Fruit fly (Drosophila melanogaster) whole organism, embryonic: ENCODE data around the gene Spt7.

ENCODE experiments used
- ATbp ChIP-seq: fragments of 200-800 bp; sonication (Bioruptor generic); optimal IDR thresholded peaks from 2 replicates; lab custom pipeline; 2017; ENCODE audit warnings: missing biosample characterization, mild to moderate bottlenecking, missing genetic modification characterization, missing genetic modification reagents
- Antp ChIP-seq: fragments of 200-800 bp; sonication (Bioruptor generic); optimal IDR thresholded peaks from 3 replicates; lab custom pipeline; 2016; ENCODE audit warnings: missing biosample characterization, missing genetic modification characterization
- Atf6 ChIP-seq: fragments of 200-800 bp; sonication (Bioruptor generic); IDR thresholded peaks from 2 replicates; pipeline ENCODE4 v1.3.6; 2022; ENCODE audit warnings: missing biosample characterization, missing genetic modification characterization
- CG10267 ChIP-seq: fragments of 200-800 bp; sonication (Bioruptor generic); optimal IDR thresholded peaks from 2 replicates; lab custom pipeline; 2018; ENCODE audit warnings: missing biosample characterization, mild to moderate bottlenecking, missing genetic modification characterization, moderate library complexity
- CG10321 ChIP-seq: fragments of 200-800 bp; sonication (Bioruptor generic); IDR thresholded peaks from 2 replicates; pipeline ENCODE4 v1.3.6; 2022; ENCODE audit warnings: missing biosample characterization, missing genetic modification characterization
- CG11085 ChIP-seq: fragments of 200-800 bp; sonication (Bioruptor generic); IDR thresholded peaks from 2 replicates; pipeline ENCODE4 v1.3.6; 2022; ENCODE audit warnings: missing biosample characterization, missing genetic modification characterization
- CG14860 ChIP-seq: fragments of 200-800 bp; sonication (Bioruptor generic); IDR thresholded peaks from 3 replicates; pipeline ENCODE4 v1.3.6; 2022; ENCODE audit warnings: missing biosample characterization, missing genetic modification characterization; ENCODE audit not compliant: partially characterized antibody
- CG15479 ChIP-seq: fragments of 200-800 bp; sonication (Bioruptor generic); optimal IDR thresholded peaks from 3 replicates; lab custom pipeline; 2019; ENCODE audit warnings: missing biosample characterization, mild to moderate bottlenecking, missing genetic modification characterization, moderate library complexity
- CG1602 ChIP-seq: fragments of 200-800 bp; sonication (Bioruptor generic); optimal IDR thresholded peaks from 3 replicates; lab custom pipeline; 2016; ENCODE audit warnings: missing biosample characterization, missing genetic modification characterization
- CG1603 ChIP-seq: fragments of 200-800 bp; sonication (Bioruptor generic); optimal IDR thresholded peaks from 2 replicates; lab custom pipeline; 2019; ENCODE audit warnings: missing biosample characterization, mild to moderate bottlenecking, missing genetic modification characterization, moderate library complexity
- CG17385 ChIP-seq: fragments of 200-800 bp; sonication (Bioruptor generic); optimal IDR thresholded peaks from 3 replicates; lab custom pipeline; 2018; ENCODE audit warnings: missing biosample characterization, mild to moderate bottlenecking, missing genetic modification characterization
- CG1832 ChIP-seq: fragments of 200-800 bp; sonication (Bioruptor generic); optimal IDR thresholded peaks from 2 replicates; lab custom pipeline; 2017; ENCODE audit warnings: missing biosample characterization, mild to moderate bottlenecking, missing genetic modification characterization, inconsistent platforms
- CG2712 ChIP-seq: fragments of 200-800 bp; optimal IDR thresholded peaks from 3 replicates; lab custom pipeline; 2019; ENCODE audit warnings: missing biosample characterization, mild to moderate bottlenecking, missing genetic modification characterization, moderate library complexity
- CG30403 ChIP-seq: fragments of 200-800 bp; sonication (Bioruptor generic); optimal IDR thresholded peaks from 3 replicates; lab custom pipeline; 2016; ENCODE audit warnings: missing biosample characterization, missing genetic modification characterization
- CG9437 ChIP-seq: fragments of 200-800 bp; sonication (Bioruptor generic); optimal IDR thresholded peaks from 2 replicates; lab custom pipeline; 2018; ENCODE audit warnings: missing biosample characterization, mild to moderate bottlenecking, missing genetic modification characterization
- Dref ChIP-seq: fragments of 200-800 bp; sonication (Bioruptor generic); IDR thresholded peaks from 2 replicates; pipeline ENCODE4 v1.3.6; 2022; ENCODE audit warnings: missing biosample characterization, missing genetic modification characterization
- Ets65A ChIP-seq: fragments of 200-800 bp; sonication (Bioruptor generic); peaks from one replicate; lab custom pipeline; 2016; ENCODE audit warnings: missing biosample characterization, missing genetic modification characterization
- Hr78 ChIP-seq, 2 experiments: fragments of 200-800 bp in 1 of 2; fragments of >200 bp in 1 of 2; sonication (Bioruptor generic) in 1 of 2; optimal IDR thresholded peaks; 2 replicates each; lab custom pipeline; 2017 to 2019; ENCODE audit warnings: missing biosample characterization in 2 of 2, missing genetic modification characterization in 2 of 2, mild to moderate bottlenecking in 1 of 2, moderate library complexity in 1 of 2
- Kr ChIP-seq: fragments of 200-800 bp; sonication (Bioruptor generic); optimal IDR thresholded peaks from 2 replicates; lab custom pipeline; 2017; ENCODE audit warnings: missing biosample characterization, mild to moderate bottlenecking, missing genetic modification characterization
- Lhr ChIP-seq: fragments of 200-800 bp; sonication (Bioruptor generic); optimal IDR thresholded peaks from 3 replicates; lab custom pipeline; 2017; ENCODE audit warnings: mild to moderate bottlenecking, missing biosample characterization, missing genetic modification reagents, missing genetic modification characterization
- NFAT ChIP-seq: fragments of 200-800 bp; sonication (Bioruptor generic); IDR thresholded peaks from 2 replicates; pipeline ENCODE4 v1.3.6; 2022; ENCODE audit warnings: missing biosample characterization, missing genetic modification characterization
- Nf-YB ChIP-seq: fragments of 200-800 bp; sonication (Bioruptor generic); optimal IDR thresholded peaks from 3 replicates; lab custom pipeline; 2019; ENCODE audit warnings: missing biosample characterization, mild to moderate bottlenecking, missing genetic modification characterization, moderate library complexity
- Nf-YC ChIP-seq: fragments of 200-800 bp; optimal IDR thresholded peaks from 3 replicates; lab custom pipeline; 2019; ENCODE audit warnings: missing biosample characterization, mild to moderate bottlenecking, missing genetic modification characterization, moderate library complexity
- Taf1 ChIP-seq: fragments of 200-800 bp; sonication (Bioruptor generic); IDR thresholded peaks from 2 replicates; pipeline ENCODE4 v1.3.6; 2022; ENCODE audit warnings: missing biosample characterization, missing genetic modification characterization
- Trl ChIP-seq, 3 experiments: fragments of >200 bp in 2 of 3; fragments of 200-800 bp in 1 of 3; sonication (Bioruptor generic) in 1 of 3; optimal IDR thresholded peaks; 2 replicates in 1 of 3; 3 replicates in 2 of 3; lab custom pipeline; 2016 to 2017; ENCODE audit warnings: missing biosample characterization in 1 of 3, missing genetic modification characterization in 1 of 3
- Vsx1 ChIP-seq: fragments of 200-800 bp; sonication (Bioruptor generic); optimal IDR thresholded peaks from 2 replicates; lab custom pipeline; 2017; ENCODE audit warnings: missing biosample characterization, mild to moderate bottlenecking, missing genetic modification characterization, missing genetic modification reagents
- Xrp1 ChIP-seq: fragments of 200-800 bp; sonication (Bioruptor generic); IDR thresholded peaks from 2 replicates; pipeline ENCODE4 v1.3.6; 2022; ENCODE audit warnings: missing biosample characterization, missing genetic modification characterization
- btn ChIP-seq: fragments of 200-800 bp; sonication (Bioruptor generic); optimal IDR thresholded peaks from 2 replicates; lab custom pipeline; 2016; ENCODE audit warnings: missing biosample characterization, missing genetic modification characterization
- cad ChIP-seq: fragments of >200 bp; optimal IDR thresholded peaks from 2 replicates; lab custom pipeline; 2017; ENCODE audit warnings: missing biosample characterization, missing genetic modification characterization
- dmrt11E ChIP-seq: fragments of 200-800 bp; sonication (Bioruptor generic); optimal IDR thresholded peaks from 3 replicates; lab custom pipeline; 2018; ENCODE audit warnings: missing biosample characterization, mild to moderate bottlenecking, missing genetic modification characterization, moderate library complexity
- gem ChIP-seq: fragments of 200-800 bp; sonication (Bioruptor generic); optimal IDR thresholded peaks from 2 replicates; lab custom pipeline; 2019; ENCODE audit warnings: missing biosample characterization, mild to moderate bottlenecking, missing genetic modification characterization, moderate library complexity
- h ChIP-seq: fragments of >200 bp; optimal IDR thresholded peaks from 2 replicates; lab custom pipeline; 2017
- ken ChIP-seq: fragments of 200-800 bp; sonication (Bioruptor generic); IDR thresholded peaks from 3 replicates; pipeline ENCODE4 v1.3.6; 2022; ENCODE audit warnings: missing biosample characterization, missing genetic modification characterization
- pho ChIP-seq: fragments of 200-800 bp; sonication (Bioruptor generic); optimal IDR thresholded peaks from 2 replicates; lab custom pipeline; 2016; ENCODE audit warnings: missing biosample characterization, missing genetic modification characterization
- scrt ChIP-seq: fragments of 200-800 bp; sonication (Bioruptor generic); optimal IDR thresholded peaks from 2 replicates; lab custom pipeline; 2018; ENCODE audit warnings: missing biosample characterization, mild to moderate bottlenecking, missing genetic modification characterization, moderate library complexity
- sens ChIP-seq: fragments of 200-800 bp; sonication (Bioruptor generic); peaks from one replicate; lab custom pipeline; 2016; ENCODE audit warnings: missing biosample characterization, missing genetic modification characterization
- sqz ChIP-seq: fragments of 200-800 bp; sonication (Bioruptor generic); optimal IDR thresholded peaks from 3 replicates; lab custom pipeline; 2018; ENCODE audit warnings: missing biosample characterization, mild to moderate bottlenecking, missing genetic modification characterization
- stc ChIP-seq: fragments of 200-800 bp; sonication (Bioruptor generic); IDR thresholded peaks from 2 replicates; pipeline ENCODE4 v1.3.6; 2022; ENCODE audit warnings: missing biosample characterization, missing genetic modification characterization
- tll ChIP-seq, 2 experiments: fragments of 200-800 bp in 1 of 2; fragments of >200 bp in 1 of 2; sonication (Bioruptor generic) in 1 of 2; optimal IDR thresholded peaks; 2 replicates each; lab custom pipeline; 2017 to 2019; ENCODE audit warnings: missing biosample characterization in 2 of 2, missing genetic modification characterization in 2 of 2, mild to moderate bottlenecking in 1 of 2, moderate library complexity in 1 of 2
- tna ChIP-seq: fragments of 200-800 bp; sonication (Bioruptor generic); IDR thresholded peaks from 2 replicates; pipeline ENCODE4 v1.3.6; 2022; ENCODE audit warnings: missing biosample characterization, missing genetic modification characterization; ENCODE audit not compliant: partially characterized antibody
- twi ChIP-seq: fragments of 200-800 bp; optimal IDR thresholded peaks from 2 replicates; lab custom pipeline; 2019; ENCODE audit warnings: missing biosample characterization, mild to moderate bottlenecking, missing genetic modification characterization, moderate library complexity
- zen ChIP-seq: fragments of 200-800 bp; sonication (Bioruptor generic); optimal IDR thresholded peaks from 3 replicates; lab custom pipeline; 2018; ENCODE audit warnings: missing biosample characterization, mild to moderate bottlenecking, missing genetic modification characterization, moderate library complexity

The Spt7 gene

dm6 chrX:17812193-17812592 lies 38.1 kb upstream of the Spt7 start:
- TF ChIP-seq CG10321 (GFP tag; lab: Robert Waterston, UW) (no peak), Lhr (GFP tag; lab: Kevin White, UChicago) (no peak), CG9437 (no peak), CG14860 (GFP tag; lab: Robert Waterston, UW) (no peak), CG11085 (GFP tag; lab: Robert Waterston, UW) (no peak), ken (GFP tag; lab: Robert Waterston, UW) (no peak), twi (tag; lab: Kevin White, UChicago) (no peak), CG30403 (GFP tag; lab: Kevin White, UChicago) (no peak), Dref (GFP tag; lab: Robert Waterston, UW) (no peak), CG10267 (no peak), Taf1 (no peak), Kr (GFP tag; lab: Kevin White, UChicago) (peak; percentile 50), Ets65A (GFP tag; lab: Kevin White, UChicago) (peak; percentile 61), NFAT (GFP tag; lab: Robert Waterston, UW) (no peak), CG17385 (GFP tag; lab: Kevin White, UChicago) (no peak), Trl (optimal IDR thresholded peaks at IDR 0.05; lab: Kevin White, UChicago) (peak; percentile 29 to 38), Trl (GFP tag; optimal IDR thresholded peaks at IDR 0.05; lab: Kevin White, UChicago) (no peak), CG1832 (GFP tag; lab: Kevin White, UChicago) (peak; percentile 37), Nf-YB (peak; percentile 23), ATbp (GFP tag; lab: Kevin White, UChicago) (no peak), Nf-YC (tag; lab: Kevin White, UChicago) (peak; percentile 83), Atf6 (GFP tag; lab: Robert Waterston, UW) (no peak), Vsx1 (GFP tag; lab: Kevin White, UChicago) (no peak), Xrp1 (GFP tag; lab: Robert Waterston, UW) (no peak), pho (GFP tag; lab: Kevin White, UChicago) (no peak), CG1602 (no peak)

dm6 chrX:17814783-17815182 lies 35.5 kb upstream of the Spt7 start:
- peak; percentile 6 for TF ChIP-seq CG1603
- TF ChIP-seq dmrt11E (tag; lab: Kevin White, UChicago), result peak; percentile 25
- TF ChIP-seq CG2712 (tag; lab: Kevin White, UChicago), result peak; percentile 4
- TF ChIP-seq gem (tag; lab: Kevin White, UChicago), result peak; percentile 4
- no peak for TF ChIP-seq scrt (GFP tag; lab: Kevin White, UChicago)
- TF ChIP-seq sens (GFP tag; lab: Kevin White, UChicago), result peak; percentile 60
- no peak for TF ChIP-seq Hr78 (GFP tag; optimal IDR thresholded peaks at IDR 0.05; lab: Kevin White, UChicago)
- TF ChIP-seq tna (GFP tag; lab: Robert Waterston, UW), result no peak

dm6 chrX:17816437-17816836 lies 33.8 kb upstream of the Spt7 start:
- TF ChIP-seq h (lab: Kevin White, UChicago), result no peak
- TF ChIP-seq sqz (GFP tag; lab: Kevin White, UChicago), result no peak
- no peak for TF ChIP-seq Antp (GFP tag; lab: Kevin White, UChicago)

dm6 chrX:17819635-17820139 lies 30.6 kb upstream of the Spt7 start, which contains the start of gene CG12986:
Gene CG12986 (minus strand): TSS chrX:17819685.
- TF ChIP-seq zen (tag; lab: Kevin White, UChicago) (peak; percentile 77), tll (GFP tag; optimal IDR thresholded peaks at IDR 0.05; lab: Kevin White, UChicago) (peak in 1 of 2 experiments; percentile 69), cad (GFP tag; lab: Kevin White, UChicago) (peak; percentile 59), stc (no peak), CG15479 (peak; percentile 53), btn (no peak), twi (tag; lab: Kevin White, UChicago) (peak; percentile 45)
